Fruit fly (Drosophila melanogaster) whole organism, pupa: ENCODE data around the gene CG11368.
A peak's percentile ranks its signal among the peaks of the same experiment; 100 is the strongest.

Experiments used
- CG10348 ChIP-seq: fragments of 200-800 bp; sonication (Bioruptor generic); IDR thresholded peaks from 2 replicates; pipeline ENCODE4 v1.3.6; 2022; ENCODE audit warnings: missing biosample characterization, missing genetic modification characterization
- CG12605 ChIP-seq: fragments of 200-800 bp; sonication (Bioruptor generic); IDR thresholded peaks from 2 replicates; pipeline ENCODE4 v1.3.6; 2022; ENCODE audit warnings: missing biosample characterization, missing genetic modification characterization
- CG13204 ChIP-seq: fragments of 200-800 bp; sonication (Bioruptor generic); optimal IDR thresholded peaks from 2 replicates; lab custom pipeline; 2018; ENCODE audit warnings: missing biosample characterization, mild to moderate bottlenecking, missing genetic modification characterization, moderate library complexity
- CG14655 ChIP-seq: fragments of 200-800 bp; sonication (Bioruptor generic); optimal IDR thresholded peaks from 3 replicates; lab custom pipeline; 2017; ENCODE audit warnings: mild to moderate bottlenecking, missing biosample characterization, missing genetic modification reagents, missing genetic modification characterization
- CG15710 ChIP-seq: fragments of 200-800 bp; sonication (Bioruptor generic); optimal IDR thresholded peaks from 2 replicates; lab custom pipeline; 2018; ENCODE audit warnings: missing biosample characterization, mild to moderate bottlenecking, missing genetic modification characterization, moderate library complexity
- CG17806 ChIP-seq: fragments of 200-800 bp; sonication (Bioruptor generic); optimal IDR thresholded peaks from 2 replicates; lab custom pipeline; 2018; ENCODE audit warnings: missing biosample characterization, mild to moderate bottlenecking, missing genetic modification characterization, moderate library complexity
- CG32121 ChIP-seq: fragments of 200-800 bp; sonication (Bioruptor generic); IDR thresholded peaks from 2 replicates; pipeline ENCODE4 v1.3.6; 2022; ENCODE audit warnings: missing biosample characterization, missing genetic modification characterization
- CG34367 ChIP-seq: fragments of 200-800 bp; sonication (Bioruptor generic); optimal IDR thresholded peaks from 2 replicates; lab custom pipeline; 2018; ENCODE audit warnings: missing biosample characterization, mild to moderate bottlenecking, missing genetic modification characterization
- CG4496 ChIP-seq: fragments of 200-800 bp; sonication (Bioruptor generic); IDR thresholded peaks from 3 replicates; pipeline ENCODE4 v1.3.6; 2022; ENCODE audit warnings: missing biosample characterization, missing genetic modification characterization
- CG8159 ChIP-seq: fragments of 200-800 bp; sonication (Bioruptor generic); optimal IDR thresholded peaks from 3 replicates; lab custom pipeline; 2018; ENCODE audit warnings: missing biosample characterization, mild to moderate bottlenecking, missing genetic modification characterization, moderate library complexity
- CG8301 ChIP-seq: fragments of 200-800 bp; sonication (Bioruptor generic); optimal IDR thresholded peaks from 2 replicates; lab custom pipeline; 2018; ENCODE audit warnings: missing biosample characterization, mild to moderate bottlenecking, missing genetic modification characterization
- CG9948 ChIP-seq: fragments of 200-800 bp; sonication (Bioruptor generic); optimal IDR thresholded peaks from 2 replicates; lab custom pipeline; 2018; ENCODE audit warnings: missing biosample characterization, mild to moderate bottlenecking, missing genetic modification characterization, moderate library complexity
- D1 ChIP-seq: fragments of 200-800 bp; sonication (Bioruptor generic); optimal IDR thresholded peaks from 2 replicates; lab custom pipeline; 2018; ENCODE audit warnings: missing biosample characterization, mild to moderate bottlenecking, missing genetic modification characterization, moderate library complexity
- EcR ChIP-seq: fragments of 200-800 bp; sonication (Bioruptor generic); optimal IDR thresholded peaks from 3 replicates; lab custom pipeline; 2019; ENCODE audit warnings: missing biosample characterization, missing genetic modification characterization, mild to moderate bottlenecking, moderate library complexity, missing genetic modification reagents
- Ets98B ChIP-seq: fragments of 200-800 bp; sonication (Bioruptor generic); IDR thresholded peaks from 2 replicates; pipeline ENCODE4 v1.3.6; 2022; ENCODE audit warnings: missing biosample characterization, missing genetic modification characterization
- Pif1A ChIP-seq: fragments of 200-800 bp; sonication (Bioruptor generic); optimal IDR thresholded peaks from 3 replicates; lab custom pipeline; 2016; ENCODE audit warnings: missing biosample characterization, missing genetic modification characterization
- Pif1B ChIP-seq: fragments of 200-800 bp; sonication (Bioruptor generic); optimal IDR thresholded peaks from 3 replicates; lab custom pipeline; 2016; ENCODE audit warnings: missing biosample characterization, missing genetic modification characterization
- Snoo ChIP-seq: fragments of 200-800 bp; sonication (Bioruptor generic); optimal IDR thresholded peaks from 3 replicates; lab custom pipeline; 2017; ENCODE audit warnings: missing biosample characterization, mild to moderate bottlenecking, missing genetic modification characterization, inconsistent platforms
- fd96Ca ChIP-seq: fragments of 200-800 bp; sonication (Bioruptor generic); IDR thresholded peaks from 3 replicates; pipeline ENCODE4 v1.3.6; 2022; ENCODE audit warnings: missing biosample characterization, missing genetic modification characterization
- gl ChIP-seq: fragments of 200-800 bp; sonication (Bioruptor generic); optimal IDR thresholded peaks from 2 replicates; lab custom pipeline; 2018; ENCODE audit warnings: missing biosample characterization, mild to moderate bottlenecking, missing genetic modification characterization
- rn ChIP-seq: fragments of 200-800 bp; sonication (Bioruptor generic); IDR thresholded peaks from 2 replicates; pipeline ENCODE4 v1.3.6; 2022; ENCODE audit warnings: missing biosample characterization, missing genetic modification characterization

Gene CG11368

dm6 chrX:7486294-7486693 is 34.3 kb downstream of the CG11368 start:
- TF ChIP-seq CG32121 (GFP tag; lab: Robert Waterston, UW) (no peak), Snoo (tag; lab: Kevin White, UChicago) (no peak), Pif1A (GFP tag; lab: Kevin White, UChicago) (no peak), CG15710 (tag; lab: Kevin White, UChicago) (no peak), CG34367 (tag; lab: Kevin White, UChicago) (no peak), CG8159 (tag; lab: Kevin White, UChicago) (no peak), CG17806 (tag; lab: Kevin White, UChicago) (no peak), CG12605 (GFP tag; lab: Robert Waterston, UW) (no peak), rn (GFP tag; lab: Robert Waterston, UW) (no peak)
- TF ChIP-seq, all 21 proteins: peak for 0

- TF ChIP-seq CG17806 (tag; lab: Kevin White, UChicago): no peak
- no peak for TF ChIP-seq D1 (tag; lab: Kevin White, UChicago)
- no peak for TF ChIP-seq CG4496 (GFP tag; lab: Robert Waterston, UW)
- no peak for TF ChIP-seq CG14655 (GFP tag; lab: Kevin White, UChicago)
- no peak for TF ChIP-seq CG13204
Measured at dm6 chrX:7488254-7488653, 36.2 kb downstream of the CG11368 start.

- TF ChIP-seq Snoo (tag; lab: Kevin White, UChicago): peak; percentile 46
- peak; percentile 64 for TF ChIP-seq CG14655 (GFP tag; lab: Kevin White, UChicago)
- TF ChIP-seq Pif1A (GFP tag; lab: Kevin White, UChicago): peak; percentile 50
- peak; percentile 66; the same call in 1 of the 3 replicates for TF ChIP-seq CG4496 (GFP tag; lab: Robert Waterston, UW)
- TF ChIP-seq D1 (tag; lab: Kevin White, UChicago): no peak
- peak; percentile 67 for TF ChIP-seq CG17806 (tag; lab: Kevin White, UChicago)
- TF ChIP-seq CG12605 (GFP tag; lab: Robert Waterston, UW): peak; percentile 15; the same call in 1 of the 2 replicates
- TF ChIP-seq EcR (GFP tag; lab: Kevin White, UChicago): no peak
- peak; percentile 33 for TF ChIP-seq CG8301 (tag; lab: Kevin White, UChicago)
- peak; percentile 65 for TF ChIP-seq CG9948 (tag; lab: Kevin White, UChicago)
- TF ChIP-seq rn (GFP tag; lab: Robert Waterston, UW): no peak
- TF ChIP-seq gl (tag; lab: Kevin White, UChicago): peak; percentile 25
- peak; percentile 74 for TF ChIP-seq CG15710 (tag; lab: Kevin White, UChicago)
- TF ChIP-seq Ets98B: no peak
- peak; percentile 29 for TF ChIP-seq CG13204
- TF ChIP-seq CG34367 (tag; lab: Kevin White, UChicago): peak; percentile 57
- no peak for TF ChIP-seq CG32121 (GFP tag; lab: Robert Waterston, UW)
- TF ChIP-seq CG10348 (GFP tag; lab: Robert Waterston, UW): no peak
- peak; percentile 73; the same call in 2 of the 3 replicates for TF ChIP-seq fd96Ca (GFP tag; lab: Robert Waterston, UW)
- TF ChIP-seq CG8159 (tag; lab: Kevin White, UChicago): peak; percentile 74
- TF ChIP-seq Pif1B (GFP tag; lab: Kevin White, UChicago): peak; percentile 53
Measured at dm6 chrX:7490927-7491326, 38.9 kb downstream of the CG11368 start.
